ENCODE assay signal across 5 fruit fly cellular contexts in genomic region chrX:6339970-6340548, dm6.
TF ChIP-seq lines count a peak whose summit lies in the region.

No protein-coding gene starts in this region.

- no peak for TF ChIP-seq CTCF in whole organism, embryonic (GFP tag; optimal IDR thresholded peaks at IDR 0.05; lab: Kevin White, UChicago)

TF ChIP-seq in whole organism, adult, 20 proteins besides CTCF, POLR2A, EP300 and RAD21 (continues in another document):
- TF ChIP-seq cnc (optimal IDR thresholded peaks at IDR 0.05; lab: Kevin White, UChicago) (no peak), CG5204 (GFP tag; optimal IDR thresholded peaks at IDR 0.05; lab: Kevin White, UChicago) (no peak), toe (GFP tag; optimal IDR thresholded peaks at IDR 0.05; lab: Kevin White, UChicago) (no peak), kay (GFP tag; lab: Kevin White, UChicago; ENCODE audit: borderline replicate concordance) (no peak), Hr96 (GFP tag; optimal IDR thresholded peaks at IDR 0.05; lab: Kevin White, UChicago) (no peak), bab1 (GFP tag; optimal IDR thresholded peaks at IDR 0.05; lab: Kevin White, UChicago) (no peak), cic (GFP tag; optimal IDR thresholded peaks at IDR 0.05; lab: Kevin White, UChicago) (no peak), Crg-1 (GFP tag; optimal IDR thresholded peaks at IDR 0.05; lab: Kevin White, UChicago) (no peak), ovo (GFP tag; optimal IDR thresholded peaks at IDR 0.05; lab: Kevin White, UChicago) (no peak), CG7101 (tag; optimal IDR thresholded peaks at IDR 0.05; lab: Kevin White, UChicago) (peak; percentile 39), Mnt (GFP tag; optimal IDR thresholded peaks at IDR 0.05; lab: Kevin White, UChicago) (no peak), Clk (GFP tag; optimal IDR thresholded peaks at IDR 0.05; lab: Kevin White, UChicago) (no peak), CG11617 (GFP tag; optimal IDR thresholded peaks at IDR 0.05; lab: Kevin White, UChicago) (no peak), CG12768 (GFP tag; optimal IDR thresholded peaks at IDR 0.05; lab: Kevin White, UChicago) (no peak), tj (GFP tag; optimal IDR thresholded peaks at IDR 0.05; lab: Kevin White, UChicago) (no peak), CG14711 (tag; optimal IDR thresholded peaks at IDR 0.05; lab: Kevin White, UChicago) (peak; percentile 63), CG1620 (GFP tag; optimal IDR thresholded peaks at IDR 0.05; lab: Kevin White, UChicago) (peak; percentile 10), pad (GFP tag; optimal IDR thresholded peaks at IDR 0.05; lab: Kevin White, UChicago) (no peak), CG33017 (tag; optimal IDR thresholded peaks at IDR 0.05; lab: Kevin White, UChicago) (peak; percentile 47)

TF ChIP-seq in whole organism, embryonic, 481 proteins besides CTCF, POLR2A, EP300 and RAD21 (continues in another document):
- no peak for TF ChIP-seq CG8290 (GFP tag; optimal IDR thresholded peaks at IDR 0.05; lab: Kevin White, UChicago)
- peak in 1 of 2 experiments; percentile 70 for TF ChIP-seq CG8290 (tag; optimal IDR thresholded peaks at IDR 0.05; lab: Kevin White, UChicago)
- TF ChIP-seq CG6254 (GFP tag; optimal IDR thresholded peaks at IDR 0.05; lab: Kevin White, UChicago) = no peak
- TF ChIP-seq ken (GFP tag; IDR thresholded peaks at IDR 0.05; lab: Robert Waterston, UW) = 0 out of 3 replicates have a peak, but pooled peaks have one; percentile 46
- TF ChIP-seq BtbVII (GFP tag; optimal IDR thresholded peaks at IDR 0.05; lab: Kevin White, UChicago) = peak; percentile 6
- peak; percentile 6 for TF ChIP-seq Bteb2 (GFP tag; optimal IDR thresholded peaks at IDR 0.05; lab: Kevin White, UChicago)
- TF ChIP-seq ase (GFP tag; IDR thresholded peaks at IDR 0.05; lab: Robert Waterston, UW) = peak; percentile 59; the same call in 2 of the 3 replicates
- TF ChIP-seq gt (GFP tag; IDR thresholded peaks at IDR 0.05; lab: Robert Waterston, UW) = peak; percentile 10; the same call in 1 of the 2 replicates
- peak; percentile 57; the same call in 1 of the 3 replicates for TF ChIP-seq CG2889 (GFP tag; IDR thresholded peaks at IDR 0.05; lab: Robert Waterston, UW)
- peak; percentile 38 for TF ChIP-seq CG17802 (tag; optimal IDR thresholded peaks at IDR 0.05; lab: Kevin White, UChicago)
- TF ChIP-seq E2f2 (GFP tag; IDR thresholded peaks at IDR 0.05; lab: Robert Waterston, UW) = no peak
- TF ChIP-seq CG17912 (GFP tag; optimal IDR thresholded peaks at IDR 0.05; lab: Kevin White, UChicago) = no peak
- peak; percentile 87 for TF ChIP-seq ci (GFP tag; IDR thresholded peaks at IDR 0.05; lab: Robert Waterston, UW)
- TF ChIP-seq CG8944 (GFP tag; optimal IDR thresholded peaks at IDR 0.05; lab: Kevin White, UChicago) = no peak
- TF ChIP-seq CG10543 (GFP tag; optimal IDR thresholded peaks at IDR 0.05; lab: Kevin White, UChicago) = no peak
- TF ChIP-seq D (optimal IDR thresholded peaks at IDR 0.05; lab: Kevin White, UChicago) = no peak
- TF ChIP-seq D (GFP tag; optimal IDR thresholded peaks at IDR 0.05; lab: Kevin White, UChicago) = no peak
- TF ChIP-seq CG7963 (GFP tag; IDR thresholded peaks at IDR 0.05; lab: Robert Waterston, UW; ENCODE audit: partially characterized antibody) = no peak

TF ChIP-seq in whole organism, prepupa, 60 proteins besides CTCF, POLR2A, EP300 and RAD21 (continues in another document):
- peak; percentile 42 for TF ChIP-seq CG4318 (GFP tag; optimal IDR thresholded peaks at IDR 0.05; lab: Kevin White, UChicago)
- TF ChIP-seq spab (GFP tag; optimal IDR thresholded peaks at IDR 0.05; lab: Kevin White, UChicago) = peak; percentile 47
- peak; percentile 81 for TF ChIP-seq Blimp-1 (GFP tag; optimal IDR thresholded peaks at IDR 0.05; lab: Kevin White, UChicago)
- no peak for TF ChIP-seq Eip93F (GFP tag; optimal IDR thresholded peaks at IDR 0.05; lab: Kevin White, UChicago)
- peak; percentile 52 for TF ChIP-seq Eip75B (GFP tag; optimal IDR thresholded peaks at IDR 0.05; lab: Kevin White, UChicago)
- TF ChIP-seq svp (GFP tag; lab: Kevin White, UChicago) = peak; percentile 82
- TF ChIP-seq OdsH (GFP tag; optimal IDR thresholded peaks at IDR 0.05; lab: Kevin White, UChicago) = peak; percentile 45
- peak; percentile 45 for TF ChIP-seq CG3919 (GFP tag; optimal IDR thresholded peaks at IDR 0.05; lab: Kevin White, UChicago)
- peak; percentile 69 for TF ChIP-seq CG32006 (GFP tag; optimal IDR thresholded peaks at IDR 0.05; lab: Kevin White, UChicago)
- TF ChIP-seq Met (GFP tag; optimal IDR thresholded peaks at IDR 0.05; lab: Kevin White, UChicago) = no peak
- TF ChIP-seq CG8319 (GFP tag; optimal IDR thresholded peaks at IDR 0.05; lab: Kevin White, UChicago) = no peak
- TF ChIP-seq Ets96B (tag; optimal IDR thresholded peaks at IDR 0.05; lab: Kevin White, UChicago) = peak; percentile 87
- peak; percentile 27 for TF ChIP-seq Sox14 (GFP tag; optimal IDR thresholded peaks at IDR 0.05; lab: Kevin White, UChicago)
- peak; percentile 69; the same call in 2 of the 3 replicates for TF ChIP-seq CG8119 (GFP tag; IDR thresholded peaks at IDR 0.05; lab: Robert Waterston, UW)
- TF ChIP-seq CG10669 (GFP tag; optimal IDR thresholded peaks at IDR 0.05; lab: Kevin White, UChicago) = peak; percentile 82
- TF ChIP-seq Hr38 (GFP tag; optimal IDR thresholded peaks at IDR 0.05; lab: Kevin White, UChicago) = no peak
- no peak for TF ChIP-seq Smox (GFP tag; optimal IDR thresholded peaks at IDR 0.05; lab: Kevin White, UChicago)
- no peak for TF ChIP-seq Sox15 (GFP tag; optimal IDR thresholded peaks at IDR 0.05; lab: Kevin White, UChicago)
- peak; percentile 8 for TF ChIP-seq CG34406 (GFP tag; optimal IDR thresholded peaks at IDR 0.05; lab: Kevin White, UChicago)
- TF ChIP-seq net (GFP tag; optimal IDR thresholded peaks at IDR 0.05; lab: Kevin White, UChicago) = peak; percentile 19

TF ChIP-seq in whole organism, pupa, 21 proteins besides CTCF, POLR2A, EP300 and RAD21 (continues in another document):
- TF ChIP-seq CG34367 (tag; optimal IDR thresholded peaks at IDR 0.05; lab: Kevin White, UChicago) (peak; percentile 76), CG32121 (GFP tag; IDR thresholded peaks at IDR 0.05; lab: Robert Waterston, UW) (peak; percentile 80), CG10348 (GFP tag; IDR thresholded peaks at IDR 0.05; lab: Robert Waterston, UW) (no peak), CG9948 (tag; optimal IDR thresholded peaks at IDR 0.05; lab: Kevin White, UChicago) (peak; percentile 77), fd96Ca (GFP tag; IDR thresholded peaks at IDR 0.05; lab: Robert Waterston, UW) (peak; percentile 60; the same call in 2 of the 3 replicates), rn (GFP tag; IDR thresholded peaks at IDR 0.05; lab: Robert Waterston, UW) (0 out of 2 replicates have a peak, but pooled peaks have one; percentile 36), Ets98B (GFP tag; IDR thresholded peaks at IDR 0.05; lab: Robert Waterston, UW) (peak; percentile 83), gl (tag; optimal IDR thresholded peaks at IDR 0.05; lab: Kevin White, UChicago) (peak; percentile 66), Pif1A (GFP tag; optimal IDR thresholded peaks at IDR 0.05; lab: Kevin White, UChicago) (peak; percentile 54), CG12605 (GFP tag; IDR thresholded peaks at IDR 0.05; lab: Robert Waterston, UW) (peak; percentile 59; the same call in 1 of the 2 replicates), CG4496 (GFP tag; IDR thresholded peaks at IDR 0.05; lab: Robert Waterston, UW) (peak; percentile 82), CG17806 (tag; optimal IDR thresholded peaks at IDR 0.05; lab: Kevin White, UChicago) (peak; percentile 85), CG8159 (tag; optimal IDR thresholded peaks at IDR 0.05; lab: Kevin White, UChicago) (peak; percentile 45), CG13204 (GFP tag; optimal IDR thresholded peaks at IDR 0.05; lab: Kevin White, UChicago) (no peak), CG14655 (GFP tag; optimal IDR thresholded peaks at IDR 0.05; lab: Kevin White, UChicago) (peak; percentile 39), CG8301 (tag; optimal IDR thresholded peaks at IDR 0.05; lab: Kevin White, UChicago) (peak; percentile 59), D1 (tag; optimal IDR thresholded peaks at IDR 0.05; lab: Kevin White, UChicago) (peak; percentile 26), Snoo (tag; optimal IDR thresholded peaks at IDR 0.05; lab: Kevin White, UChicago) (no peak), EcR (GFP tag; optimal IDR thresholded peaks at IDR 0.05; lab: Kevin White, UChicago) (peak; percentile 96), Pif1B (GFP tag; optimal IDR thresholded peaks at IDR 0.05; lab: Kevin White, UChicago) (peak; percentile 38)

TF ChIP-seq in whole organism, wandering third instar larva, 38 proteins besides CTCF, POLR2A, EP300 and RAD21:
- TF ChIP-seq jim (GFP tag; optimal IDR thresholded peaks at IDR 0.05; lab: Kevin White, UChicago) = no peak
- no peak for TF ChIP-seq Vsx2 (GFP tag; optimal IDR thresholded peaks at IDR 0.05; lab: Kevin White, UChicago; ENCODE audit: partially characterized antibody)
- TF ChIP-seq ey (GFP tag; optimal IDR thresholded peaks at IDR 0.05; lab: Kevin White, UChicago) = no peak
- TF ChIP-seq psq (GFP tag; optimal IDR thresholded peaks at IDR 0.05; lab: Kevin White, UChicago) = peak; percentile 87
- TF ChIP-seq pan (optimal IDR thresholded peaks at IDR 0.05; lab: Kevin White, UChicago) = no peak
- TF ChIP-seq N (GFP tag; optimal IDR thresholded peaks at IDR 0.05; lab: Kevin White, UChicago) = no peak
